Worm (Caenorhabditis elegans): ENCODE data around the gene tac-1.

DNA sequence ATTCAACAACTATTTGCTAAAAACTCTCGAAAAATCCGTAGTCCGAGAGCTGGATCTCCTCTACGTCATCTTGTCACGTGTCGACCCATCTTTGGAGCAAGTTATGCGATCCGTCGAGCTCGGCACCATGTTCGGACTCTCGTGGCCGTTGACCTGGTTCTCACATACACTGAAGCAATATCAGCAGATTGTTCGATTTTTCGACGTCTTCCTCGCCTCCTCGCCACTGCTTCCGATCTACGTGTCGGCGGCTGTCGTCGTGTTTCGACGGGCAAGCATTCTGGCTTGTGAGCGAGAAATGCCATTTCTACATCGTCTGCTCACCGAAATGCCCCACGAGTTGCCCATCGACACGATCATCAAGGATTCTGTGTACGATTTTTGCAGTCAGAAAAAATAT is 45.7 kb upstream of the tac-1 start:
- TF ChIP-seq hlh-11 (tag; optimal IDR thresholded peaks at IDR 0.05) (no peak), dmd-8 (GFP tag; IDR thresholded peaks at IDR 0.05) (no peak), snpc-1.2 (GFP tag; IDR thresholded peaks at IDR 0.05) (no peak), zip-2 (tag; optimal IDR thresholded peaks at IDR 0.05) (no peak), nhr-10 (tag; optimal IDR thresholded peaks at IDR 0.05) (no peak), egl-27 (tag; optimal IDR thresholded peaks at IDR 0.05) (no peak), ceh-28 (tag; optimal IDR thresholded peaks at IDR 0.05) (no peak), snpc-4 (tag; optimal IDR thresholded peaks at IDR 0.05) (no peak), ces-1 (GFP tag; optimal IDR thresholded peaks at IDR 0.05) (no peak), unc-39 (tag; optimal IDR thresholded peaks at IDR 0.05) (no peak), ztf-11 (tag; optimal IDR thresholded peaks at IDR 0.05) (no peak), lin-29 (GFP tag; IDR thresholded peaks at IDR 0.05) (no peak)

Measured in whole organism, L4 larva.